Worm (Caenorhabditis elegans): Measurements from ENCODE around the gene etc-1.

etc-1 gene

DNA sequence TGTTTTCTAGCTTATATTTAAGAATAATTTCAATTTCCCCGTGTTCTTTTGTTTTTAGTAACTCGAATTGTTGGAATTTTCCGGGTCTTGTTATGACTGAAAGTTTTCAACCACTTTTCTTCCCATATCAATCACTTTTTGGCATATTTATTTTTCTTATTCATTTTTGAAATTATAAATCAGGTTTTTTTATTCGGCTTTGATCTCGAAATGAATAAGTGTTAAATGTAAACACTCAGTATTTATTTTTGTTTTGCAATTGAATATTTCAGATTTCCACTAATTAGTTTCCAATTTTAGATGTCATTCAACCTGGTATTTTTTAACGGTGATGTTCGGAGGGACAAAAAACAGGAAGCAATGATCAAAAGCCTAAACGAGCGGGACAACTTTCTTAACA is at the start of gene etc-1:
Gene etc-1, plus strand, starts transcription at position 301 of the 400 bp plus-strand sequence.
- TF ChIP-seq hmg-4 (GFP tag; optimal IDR thresholded peaks at IDR 0.05): no peak
- TF ChIP-seq tra-4 (tag; optimal IDR thresholded peaks at IDR 0.05): no peak
- TF ChIP-seq scrt-1 (GFP tag; IDR thresholded peaks at IDR 0.05): no peak
- no peak for TF ChIP-seq hnd-1 (tag; optimal IDR thresholded peaks at IDR 0.05)

DNA sequence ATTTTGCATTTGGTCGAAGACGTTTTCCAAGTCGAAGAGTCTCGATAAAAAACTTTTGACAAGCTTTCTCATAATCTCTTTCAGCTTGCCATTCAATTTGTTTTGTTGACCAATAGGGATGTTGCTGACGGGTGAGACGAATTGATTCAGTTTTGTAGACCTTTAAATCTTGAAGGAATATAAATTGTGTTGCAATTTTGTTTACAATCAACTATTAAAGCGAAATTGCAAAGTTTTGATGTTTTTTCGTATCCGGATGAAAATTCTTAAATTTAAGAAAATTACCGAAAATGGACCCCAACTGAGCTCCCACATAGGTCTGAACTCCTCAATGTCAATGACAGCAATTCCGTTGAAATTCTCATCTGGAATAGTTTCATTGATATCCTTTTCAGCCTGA is 48.5 kb upstream of the etc-1 start:
- TF ChIP-seq hmbx-1 (tag; optimal IDR thresholded peaks at IDR 0.05) (no peak), pes-1 (GFP tag; IDR thresholded peaks at IDR 0.05) (no peak), scrt-1 (GFP tag; IDR thresholded peaks at IDR 0.05) (no peak), tbx-11 (GFP tag; IDR thresholded peaks at IDR 0.05) (no peak), F13C5.2 (tag; optimal IDR thresholded peaks at IDR 0.05) (no peak)

DNA sequence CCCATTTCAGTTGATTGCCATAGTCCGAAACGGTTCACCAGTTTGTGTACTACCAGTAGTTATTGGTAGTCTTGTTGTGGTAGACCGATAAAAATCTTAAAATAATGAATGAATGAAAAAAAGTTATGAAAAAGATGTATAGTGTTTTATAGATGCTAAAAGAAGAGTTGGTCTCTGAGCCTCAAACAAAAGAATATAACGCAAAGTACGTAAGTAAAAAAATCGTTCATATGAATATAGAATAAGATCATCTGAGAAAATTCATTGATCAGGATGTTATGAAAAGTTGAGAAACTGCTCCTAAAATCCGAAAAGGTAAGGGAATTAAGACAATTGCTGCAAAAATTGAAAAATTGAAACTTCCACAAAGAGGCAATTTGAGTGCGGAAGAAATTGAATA is 47.1 kb upstream of the etc-1 start, which contains the start of gene chhy-1:
Gene chhy-1, minus strand, starts transcription at position 101 of the 400 bp plus-strand sequence.
- TF ChIP-seq tbx-37 (GFP tag; conservative IDR thresholded peaks at IDR 0.05) (no peak), tbx-11 (GFP tag; IDR thresholded peaks at IDR 0.05) (no peak), hmg-4 (GFP tag; optimal IDR thresholded peaks at IDR 0.05) (no peak), B0310.2 (tag; optimal IDR thresholded peaks at IDR 0.05) (no peak), ama-1 (optimal IDR thresholded peaks at IDR 0.05) (no peak), ets-7 (tag; optimal IDR thresholded peaks at IDR 0.05) (no peak), ceh-13 (GFP tag; optimal IDR thresholded peaks at IDR 0.05) (no peak), hnd-1 (tag; optimal IDR thresholded peaks at IDR 0.05) (no peak), F13C5.2 (tag; optimal IDR thresholded peaks at IDR 0.05) (no peak)

DNA sequence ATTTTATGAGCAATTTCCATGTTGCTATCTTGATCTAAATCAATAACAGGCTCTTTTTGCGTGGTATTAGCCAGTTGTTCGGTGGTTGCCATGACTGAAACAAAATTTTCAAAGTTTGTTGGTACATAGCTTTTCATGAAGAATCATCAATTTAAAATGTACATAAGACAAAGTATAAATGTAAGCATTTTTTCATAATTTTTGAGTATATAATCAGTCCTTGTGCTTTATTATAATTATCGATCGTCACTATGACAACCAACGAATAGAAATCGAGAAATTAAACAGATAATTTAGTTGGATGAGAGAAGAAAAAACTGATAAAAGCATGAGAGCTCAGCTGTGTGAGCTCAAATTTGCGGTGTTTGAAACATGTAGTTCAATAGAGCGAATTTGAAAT is 42.8 kb upstream of the etc-1 start, which contains the start of gene T22C8.3:
Gene T22C8.3, minus strand, starts transcription at position 101 of the 400 bp plus-strand sequence.
- TF ChIP-seq aly-1 (tag; optimal IDR thresholded peaks at IDR 0.05) (no peak), hnd-1 (tag; optimal IDR thresholded peaks at IDR 0.05) (no peak), pes-1 (GFP tag; IDR thresholded peaks at IDR 0.05) (no peak), B0310.2 (tag; optimal IDR thresholded peaks at IDR 0.05) (no peak), ama-1 (optimal IDR thresholded peaks at IDR 0.05) (no peak), hmbx-1 (tag; optimal IDR thresholded peaks at IDR 0.05) (no peak), scrt-1 (GFP tag; IDR thresholded peaks at IDR 0.05) (no peak), tbx-11 (GFP tag; IDR thresholded peaks at IDR 0.05) (no peak), sea-1 (GFP tag; conservative IDR thresholded peaks at IDR 0.05) (no peak), F13C5.2 (tag; optimal IDR thresholded peaks at IDR 0.05) (no peak), tra-4 (tag; optimal IDR thresholded peaks at IDR 0.05) (no peak), hmg-4 (GFP tag; optimal IDR thresholded peaks at IDR 0.05) (no peak), ets-7 (tag; optimal IDR thresholded peaks at IDR 0.05) (no peak), ceh-13 (GFP tag; optimal IDR thresholded peaks at IDR 0.05) (no peak), ceh-36 (tag; optimal IDR thresholded peaks at IDR 0.05) (no peak), tbx-37 (GFP tag; conservative IDR thresholded peaks at IDR 0.05) (no peak), flt-1 (GFP tag; IDR thresholded peaks at IDR 0.05) (no peak)

DNA sequence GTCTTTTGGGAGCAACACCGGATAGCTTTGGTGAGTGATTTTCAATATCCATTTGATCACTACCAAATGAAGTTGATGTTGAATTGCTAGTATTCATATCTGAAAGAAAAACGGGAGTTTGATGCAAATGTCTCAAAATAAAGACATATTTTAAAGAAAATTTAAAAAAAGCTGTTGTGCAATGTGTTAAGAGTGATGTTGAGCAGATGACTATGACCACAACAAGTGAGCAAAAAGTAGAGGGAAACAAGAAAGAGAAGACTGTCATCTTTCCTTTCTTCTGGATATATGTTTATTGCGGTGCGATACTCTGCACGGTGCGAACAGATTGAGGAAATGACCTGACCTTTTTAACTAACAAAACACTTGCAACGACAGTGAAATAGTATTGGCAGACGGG is 41.2 kb upstream of the etc-1 start, which contains the start of gene T22C8.4:
Gene T22C8.4, minus strand, starts transcription at position 101 of the 400 bp plus-strand sequence.
- TF ChIP-seq hnd-1 (tag; optimal IDR thresholded peaks at IDR 0.05): no peak
- no peak for TF ChIP-seq flt-1 (GFP tag; IDR thresholded peaks at IDR 0.05)
- TF ChIP-seq tbx-11 (GFP tag; IDR thresholded peaks at IDR 0.05): no peak
- TF ChIP-seq pes-1 (GFP tag; IDR thresholded peaks at IDR 0.05): no peak
- TF ChIP-seq ama-1 (optimal IDR thresholded peaks at IDR 0.05): no peak
- TF ChIP-seq tra-4 (tag; optimal IDR thresholded peaks at IDR 0.05): no peak
- no peak for TF ChIP-seq ceh-36 (tag; optimal IDR thresholded peaks at IDR 0.05)
- no peak for TF ChIP-seq sea-1 (GFP tag; conservative IDR thresholded peaks at IDR 0.05)
- no peak for TF ChIP-seq scrt-1 (GFP tag; IDR thresholded peaks at IDR 0.05)

DNA sequence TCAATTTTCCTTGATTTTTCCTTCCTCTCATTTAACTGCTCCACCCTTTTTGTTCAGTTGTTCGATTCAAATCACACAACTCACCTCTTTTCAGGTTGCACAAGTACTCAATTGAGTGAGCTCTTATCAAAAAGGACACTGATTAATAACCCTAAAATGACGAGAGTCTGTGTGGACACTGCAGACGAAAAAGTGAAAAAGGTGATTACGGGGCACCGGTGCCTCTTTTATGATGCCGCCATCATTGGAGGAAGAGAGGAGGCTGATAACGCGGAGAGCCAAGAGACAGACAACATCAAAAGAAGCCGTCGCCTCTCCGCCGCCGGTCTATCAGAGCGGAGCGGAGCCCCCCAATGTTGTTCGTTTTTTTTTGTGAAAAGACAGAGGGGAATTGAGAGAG is 39.5 kb upstream of the etc-1 start, which contains the start of gene sptf-2:
Gene sptf-2, plus strand, starts transcription at position 297 of the 400 bp plus-strand sequence.
- no peak for TF ChIP-seq ets-7 (tag; optimal IDR thresholded peaks at IDR 0.05)
- no peak for TF ChIP-seq F13C5.2 (tag; optimal IDR thresholded peaks at IDR 0.05)
- no peak for TF ChIP-seq ceh-13 (GFP tag; optimal IDR thresholded peaks at IDR 0.05)
- TF ChIP-seq hmg-4 (GFP tag; optimal IDR thresholded peaks at IDR 0.05): no peak
- no peak for TF ChIP-seq hnd-1 (tag; optimal IDR thresholded peaks at IDR 0.05)
- no peak for TF ChIP-seq pes-1 (GFP tag; IDR thresholded peaks at IDR 0.05)
- no peak for TF ChIP-seq ama-1 (optimal IDR thresholded peaks at IDR 0.05)
- TF ChIP-seq scrt-1 (GFP tag; IDR thresholded peaks at IDR 0.05): no peak
- TF ChIP-seq tbx-37 (GFP tag; conservative IDR thresholded peaks at IDR 0.05): no peak

DNA sequence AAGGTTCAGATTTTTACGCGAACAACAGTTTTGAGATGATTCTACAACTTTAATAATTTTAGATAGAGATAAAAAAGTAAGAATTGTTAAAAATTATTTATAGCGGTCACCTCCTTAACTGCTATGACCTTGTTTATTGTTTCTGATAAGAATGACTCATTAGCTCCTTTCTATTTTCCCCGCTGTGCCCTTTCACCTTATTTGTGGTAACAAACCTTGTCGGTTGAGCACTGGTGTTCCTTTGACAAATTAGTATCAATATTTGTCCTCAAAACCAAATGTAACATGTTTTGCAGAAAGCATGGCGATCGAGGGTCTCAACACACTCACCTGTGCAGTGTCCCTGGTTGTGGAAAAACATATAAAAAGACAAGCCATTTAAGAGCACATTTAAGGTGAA is 38.0 kb upstream of the etc-1 start:
- TF ChIP-seq tbx-11 (GFP tag; IDR thresholded peaks at IDR 0.05): no peak
- TF ChIP-seq hnd-1 (tag; optimal IDR thresholded peaks at IDR 0.05): no peak
- no peak for TF ChIP-seq ama-1 (optimal IDR thresholded peaks at IDR 0.05)
- no peak for TF ChIP-seq flt-1 (GFP tag; IDR thresholded peaks at IDR 0.05)
- no peak for TF ChIP-seq hmbx-1 (tag; optimal IDR thresholded peaks at IDR 0.05)
- TF ChIP-seq ceh-13 (GFP tag; optimal IDR thresholded peaks at IDR 0.05): no peak
- TF ChIP-seq scrt-1 (GFP tag; IDR thresholded peaks at IDR 0.05): no peak
- TF ChIP-seq B0310.2 (tag; optimal IDR thresholded peaks at IDR 0.05): no peak
- TF ChIP-seq ceh-36 (tag; optimal IDR thresholded peaks at IDR 0.05): no peak
- TF ChIP-seq sea-1 (GFP tag; conservative IDR thresholded peaks at IDR 0.05): no peak
- no peak for TF ChIP-seq tbx-37 (GFP tag; conservative IDR thresholded peaks at IDR 0.05)
- no peak for TF ChIP-seq ets-7 (tag; optimal IDR thresholded peaks at IDR 0.05)
- no peak for TF ChIP-seq F13C5.2 (tag; optimal IDR thresholded peaks at IDR 0.05)
- no peak for TF ChIP-seq aly-1 (tag; optimal IDR thresholded peaks at IDR 0.05)
- no peak for TF ChIP-seq pes-1 (GFP tag; IDR thresholded peaks at IDR 0.05)
- TF ChIP-seq tra-4 (tag; optimal IDR thresholded peaks at IDR 0.05): no peak
- TF ChIP-seq hmg-4 (GFP tag; optimal IDR thresholded peaks at IDR 0.05): no peak

DNA sequence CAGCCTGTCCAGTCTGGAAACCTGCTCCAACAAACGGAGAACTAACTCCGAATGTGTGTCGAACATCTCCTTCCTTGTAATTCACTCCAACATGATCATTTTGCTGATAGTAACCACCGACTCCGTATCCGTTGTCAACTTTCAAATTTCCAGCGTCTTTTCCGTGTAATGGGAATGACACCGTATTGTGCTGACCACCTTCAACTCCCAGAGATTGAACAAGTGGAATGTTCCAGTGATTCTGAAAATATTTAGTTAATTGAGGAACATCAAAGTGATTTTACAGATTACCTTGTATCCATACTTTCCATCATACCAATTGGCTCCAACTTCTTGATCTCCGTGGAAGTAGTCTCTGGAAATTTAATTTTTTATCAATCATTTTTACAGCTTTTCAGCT is 36.7 kb upstream of the etc-1 start:
- no peak for TF ChIP-seq tbx-37 (GFP tag; conservative IDR thresholded peaks at IDR 0.05)
- TF ChIP-seq ama-1 (optimal IDR thresholded peaks at IDR 0.05): no peak
- TF ChIP-seq hmg-4 (GFP tag; optimal IDR thresholded peaks at IDR 0.05): no peak
- no peak for TF ChIP-seq F13C5.2 (tag; optimal IDR thresholded peaks at IDR 0.05)
- TF ChIP-seq tbx-11 (GFP tag; IDR thresholded peaks at IDR 0.05): no peak
- no peak for TF ChIP-seq aly-1 (tag; optimal IDR thresholded peaks at IDR 0.05)
- TF ChIP-seq scrt-1 (GFP tag; IDR thresholded peaks at IDR 0.05): no peak
- no peak for TF ChIP-seq ets-7 (tag; optimal IDR thresholded peaks at IDR 0.05)
- TF ChIP-seq pes-1 (GFP tag; IDR thresholded peaks at IDR 0.05): no peak
- TF ChIP-seq hmbx-1 (tag; optimal IDR thresholded peaks at IDR 0.05): no peak
- TF ChIP-seq B0310.2 (tag; optimal IDR thresholded peaks at IDR 0.05): no peak
- TF ChIP-seq tra-4 (tag; optimal IDR thresholded peaks at IDR 0.05): no peak
- TF ChIP-seq sea-1 (GFP tag; conservative IDR thresholded peaks at IDR 0.05): no peak
- TF ChIP-seq ceh-13 (GFP tag; optimal IDR thresholded peaks at IDR 0.05): no peak
- TF ChIP-seq hnd-1 (tag; optimal IDR thresholded peaks at IDR 0.05): no peak
- TF ChIP-seq flt-1 (GFP tag; IDR thresholded peaks at IDR 0.05): no peak
- TF ChIP-seq ceh-36 (tag; optimal IDR thresholded peaks at IDR 0.05): no peak
